Worm (Caenorhabditis elegans): ENCODE measurements around the gene rheb-1.

DNA sequence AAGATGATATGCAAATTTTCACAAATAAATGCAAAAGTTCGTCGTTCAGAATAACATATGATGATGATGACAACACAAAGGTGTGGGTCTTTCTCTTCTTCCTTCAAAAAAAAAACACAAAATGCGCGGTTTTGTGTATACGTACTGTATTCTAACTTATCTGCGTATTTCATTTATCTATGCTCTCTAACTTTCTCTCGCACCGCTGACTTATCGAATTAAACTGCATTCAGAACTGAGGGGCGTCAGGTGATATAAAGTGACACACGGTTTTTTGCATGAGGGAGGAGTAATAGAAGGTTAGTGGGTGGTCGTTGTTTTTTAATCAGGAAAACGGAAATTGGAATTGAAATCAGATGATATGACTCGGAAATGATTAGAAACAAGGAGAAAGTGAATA is 44.4 kb upstream of the rheb-1 start, which contains the start of gene sod-4:
- TF ChIP-seq madf-6 (GFP tag; IDR thresholded peaks at IDR 0.05) (no peak), ama-1 (optimal IDR thresholded peaks at IDR 0.05) (no peak), ama-1 (GFP tag; optimal IDR thresholded peaks at IDR 0.05) (no peak), lir-1 (GFP tag; conservative IDR thresholded peaks at IDR 0.05) (no peak), hrde-1 (tag; optimal IDR thresholded peaks at IDR 0.05; ENCODE audit: borderline replicate concordance) (no peak), hmg-1.2 (GFP tag; IDR thresholded peaks at IDR 0.05) (peak; percentile 45; the same call in 1 of the 2 replicates), ets-4 (GFP tag; optimal IDR thresholded peaks at IDR 0.05) (no peak), B0019.2 (GFP tag; conservative IDR thresholded peaks at IDR 0.05) (no peak), tbp1 (GFP tag; optimal IDR thresholded peaks at IDR 0.05) (no peak), ceh-91 (GFP tag; IDR thresholded peaks at IDR 0.05) (no peak)
